Worm (Caenorhabditis elegans) whole organism, midembryonic: ENCODE data around the gene C10E2.2.

Source experiments
- T22C8.4 ChIP-seq: fragments of 200-800 bp; sonication (Bioruptor generic); IDR thresholded peaks from 2 replicates; pipeline ENCODE4 v1.3.6; 2022; ENCODE audit warnings: missing genetic modification characterization, missing compliant biosample characterization
- cog-1 ChIP-seq: sonication (generic microtip); optimal IDR thresholded peaks from 2 replicates; lab custom pipeline; 2016; ENCODE audit warnings: missing genetic modification characterization, missing compliant biosample characterization
- flt-1 ChIP-seq: fragments of 200-800 bp; sonication (Bioruptor generic); IDR thresholded peaks from 2 replicates; pipeline ENCODE4 v1.3.6; 2022; ENCODE audit warnings: missing genetic modification characterization, missing compliant biosample characterization
- med-1 ChIP-seq: sonication (generic microtip); optimal IDR thresholded peaks from 2 replicates; lab custom pipeline; 2017; ENCODE audit warnings: missing genetic modification characterization, mild to moderate bottlenecking, missing compliant biosample characterization, antibody characterized with exemption, missing genetic modification reagents; ENCODE audit not compliant: insufficient read depth
- tab-1 ChIP-seq: fragments of 200-800 bp; sonication (Bioruptor generic); IDR thresholded peaks from 2 replicates; pipeline ENCODE4 v1.3.6; 2022; ENCODE audit warnings: missing genetic modification characterization, missing compliant biosample characterization
- ztf-23 ChIP-seq: fragments of 200-800 bp; sonication (Bioruptor generic); IDR thresholded peaks from 2 replicates; pipeline ENCODE4 v1.3.6; 2022; ENCODE audit warnings: missing genetic modification reagents, missing genetic modification characterization, missing compliant biosample characterization
- ztf-29 ChIP-seq: fragments of 200-800 bp; sonication (Bioruptor generic); IDR thresholded peaks from 2 replicates; pipeline ENCODE4 v1.3.6; 2022; ENCODE audit warnings: missing genetic modification reagents, missing genetic modification characterization, missing compliant biosample characterization

DNA sequence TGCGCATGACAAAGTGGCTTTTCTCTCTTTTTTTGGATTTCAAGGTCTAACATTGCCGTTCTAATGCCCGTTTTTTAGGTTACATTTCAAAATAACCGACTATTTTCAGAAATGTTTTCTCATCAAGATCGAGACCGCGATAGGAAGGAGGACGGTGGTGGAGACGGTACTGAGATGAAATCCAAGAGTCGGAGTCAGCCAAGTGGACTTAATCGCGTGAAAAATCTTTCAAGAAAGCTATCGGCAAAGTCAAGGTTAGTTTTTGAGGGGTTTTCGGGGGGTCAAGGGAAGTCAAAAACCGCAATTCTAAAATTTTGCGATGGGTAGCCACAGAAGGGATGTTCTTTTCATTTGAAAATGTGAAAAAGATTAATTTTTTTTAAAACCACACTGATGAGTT, 50.9 kb downstream of the C10E2.2 start, which contains the start of gene aak-2:
- no peak for TF ChIP-seq flt-1 (GFP tag; lab: Robert Waterston, UW)
- no peak for TF ChIP-seq tab-1 (GFP tag; lab: Robert Waterston, UW)
- TF ChIP-seq ztf-29 (GFP tag; lab: Robert Waterston, UW): no peak
- TF ChIP-seq ztf-23 (GFP tag; lab: Robert Waterston, UW): no peak
- TF ChIP-seq med-1 (GFP tag; lab: Kevin White, UChicago): no peak
- TF ChIP-seq cog-1 (tag; lab: Kevin White, UChicago): no peak
- TF ChIP-seq T22C8.4 (GFP tag; lab: Robert Waterston, UW): no peak
